Worm (Caenorhabditis elegans) whole organism, L4 larva: ENCODE results near the gene B0546.5.

Experiments used
- R02D3.7 ChIP-seq: fragments of 150-350 bp; sonication (generic microtip); optimal IDR thresholded peaks from 3 replicates; lab custom pipeline; 2014; ENCODE audit warnings: missing biosample characterization, missing genetic modification characterization
- aly-2 ChIP-seq: sonication (generic microtip); optimal IDR thresholded peaks from 2 replicates; lab custom pipeline; 2018; ENCODE audit warnings: missing biosample characterization, missing genetic modification characterization
- ceh-44 ChIP-seq: fragments of 200-800 bp; sonication (Bioruptor generic); IDR thresholded peaks from 2 replicates; pipeline ENCODE4 v1.3.6; 2022; ENCODE audit warnings: missing genetic modification reagents, missing genetic modification characterization, missing compliant biosample characterization
- ces-1 ChIP-seq: fragments of 150-350 bp; sonication (generic microtip); optimal IDR thresholded peaks from 4 replicates; lab custom pipeline; 2014; ENCODE audit warnings: missing biosample characterization, missing genetic modification reagents, missing genetic modification characterization
- duxl-1 ChIP-seq: sonication (generic microtip); optimal IDR thresholded peaks from 2 replicates; lab custom pipeline; 2016; ENCODE audit warnings: mild to moderate bottlenecking, missing genetic modification characterization, moderate library complexity, missing compliant biosample characterization; ENCODE audit not compliant: poor library complexity
- fos-1 ChIP-seq: fragments of 150-350 bp; optimal IDR thresholded peaks from 2 replicates; lab custom pipeline; 2014; ENCODE audit warnings: missing biosample characterization, missing genetic modification characterization
- mxl-3 ChIP-seq: fragments of 200-800 bp; sonication (Bioruptor generic); optimal IDR thresholded peaks from 2 replicates; lab custom pipeline; 2018; ENCODE audit warnings: mild to moderate bottlenecking, missing genetic modification characterization, missing compliant biosample characterization
- nhr-237 ChIP-seq: sonication (generic microtip); optimal IDR thresholded peaks from 2 replicates; lab custom pipeline; 2017; ENCODE audit warnings: missing biosample characterization, missing genetic modification characterization
- pqm-1 ChIP-seq: sonication (generic microtip); optimal IDR thresholded peaks from 2 replicates; lab custom pipeline; 2017; ENCODE audit warnings: missing biosample characterization, missing genetic modification characterization
- unc-62 ChIP-seq, 3 experiments: fragments of 150-350 bp in 1 of 3; sonication (generic microtip); optimal IDR thresholded peaks in 2 of 3; peaks in 1 of 3; 1 replicate in 1 of 3; 2 replicates in 2 of 3; lab custom pipeline; 2014 to 2017; ENCODE audit warnings: missing biosample characterization in 3 of 3, missing genetic modification characterization in 3 of 3, missing genetic modification reagents in 3 of 3, missing genotype in 1 of 3
- zag-1 ChIP-seq: fragments of 150-350 bp; optimal IDR thresholded peaks from 2 replicates; lab custom pipeline; 2014; ENCODE audit warnings: missing biosample characterization, missing genetic modification characterization

DNA sequence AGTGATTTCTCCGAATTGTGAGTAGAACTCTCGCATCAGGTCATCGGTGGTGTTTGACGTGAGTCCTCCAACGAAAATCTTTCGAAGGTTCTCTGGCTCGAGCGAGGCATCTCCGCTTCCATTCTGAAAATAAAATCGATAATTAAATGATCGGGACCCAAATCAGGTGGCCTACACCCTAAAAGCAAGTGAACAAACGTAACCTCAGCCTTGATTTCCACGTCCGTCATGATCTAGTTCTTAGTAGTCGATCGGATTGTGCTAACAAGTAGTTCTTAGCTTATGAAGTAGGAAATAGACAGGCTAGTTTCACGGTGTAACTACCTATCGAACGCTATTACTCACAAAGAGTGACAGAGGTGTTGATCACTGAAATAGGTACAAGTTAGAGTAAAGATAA is 51.7 kb downstream of the B0546.5 start:
- TF ChIP-seq aly-2 (tag; lab: Kevin White, UChicago) (no peak), mxl-3 (GFP tag; lab: Kevin White, UChicago) (no peak), R02D3.7 (tag; lab: Kevin White, UChicago) (no peak), duxl-1 (tag; lab: Kevin White, UChicago) (no peak), ceh-44 (no peak), fos-1 (tag; lab: Kevin White, UChicago) (no peak), unc-62 (GFP tag; optimal IDR thresholded peaks at IDR 0.05 in 1 of 2; lab: Kevin White, UChicago) (no peak), unc-62 (tag; optimal IDR thresholded peaks at IDR 0.05; lab: Kevin White, UChicago) (no peak), nhr-237 (no peak), pqm-1 (tag; lab: Kevin White, UChicago) (no peak), ces-1 (GFP tag; lab: Kevin White, UChicago) (no peak), zag-1 (tag; lab: Kevin White, UChicago) (no peak)
